Fruit fly (Drosophila melanogaster) whole organism, prepupa: ENCODE data around the gene for.

ENCODE experiments used
- CG10669 ChIP-seq: fragments of 200-800 bp; sonication (Bioruptor generic); optimal IDR thresholded peaks from 3 replicates; lab custom pipeline; 2018; ENCODE audit warnings: missing biosample characterization, mild to moderate bottlenecking, missing genetic modification characterization, moderate library complexity
- CG11294 ChIP-seq: fragments of 200-800 bp; sonication (Bioruptor generic); IDR thresholded peaks from 2 replicates; pipeline ENCODE4 v1.3.6; 2022; ENCODE audit warnings: missing biosample characterization, missing genetic modification characterization
- CG15336 ChIP-seq: fragments of 200-800 bp; sonication (Bioruptor generic); IDR thresholded peaks from 2 replicates; pipeline ENCODE4 v1.3.6; 2022; ENCODE audit warnings: missing biosample characterization, missing genetic modification characterization
- CG1621 ChIP-seq: fragments of 200-800 bp; sonication (Bioruptor generic); optimal IDR thresholded peaks from 3 replicates; lab custom pipeline; 2018; ENCODE audit warnings: missing biosample characterization, mild to moderate bottlenecking, missing genetic modification characterization
- CG16779 ChIP-seq: fragments of 200-800 bp; sonication (Bioruptor generic); optimal IDR thresholded peaks from 3 replicates; lab custom pipeline; 2017; ENCODE audit warnings: missing biosample characterization, mild to moderate bottlenecking, missing genetic modification characterization
- CG3032 ChIP-seq: fragments of 200-800 bp; optimal IDR thresholded peaks from 2 replicates; lab custom pipeline; 2019; ENCODE audit warnings: missing biosample characterization, mild to moderate bottlenecking, missing genetic modification characterization, moderate library complexity
- CG31627 ChIP-seq: fragments of 200-800 bp; sonication (Bioruptor generic); optimal IDR thresholded peaks from 3 replicates; lab custom pipeline; 2016; ENCODE audit warnings: missing biosample characterization, missing genetic modification characterization
- CG32006 ChIP-seq: fragments of 200-800 bp; sonication (Bioruptor generic); optimal IDR thresholded peaks from 3 replicates; lab custom pipeline; 2017; ENCODE audit warnings: missing biosample characterization, mild to moderate bottlenecking, missing genetic modification characterization
- CG34406 ChIP-seq: fragments of 200-800 bp; sonication (Bioruptor generic); optimal IDR thresholded peaks from 3 replicates; lab custom pipeline; 2016; ENCODE audit warnings: missing biosample characterization, missing genetic modification characterization
- CG3919 ChIP-seq: fragments of 200-800 bp; sonication (Bioruptor generic); optimal IDR thresholded peaks from 3 replicates; lab custom pipeline; 2016; ENCODE audit warnings: missing biosample characterization, missing genetic modification characterization
- CG4318 ChIP-seq: fragments of 200-800 bp; sonication (Bioruptor generic); optimal IDR thresholded peaks from 3 replicates; lab custom pipeline; 2017; ENCODE audit warnings: missing biosample characterization, mild to moderate bottlenecking, missing genetic modification characterization
- CG6163 ChIP-seq: fragments of 200-800 bp; sonication (Bioruptor generic); IDR thresholded peaks from 3 replicates; pipeline ENCODE4 v1.3.6; 2022; ENCODE audit warnings: missing biosample characterization, missing genetic modification characterization
- CG6276 ChIP-seq: fragments of 200-800 bp; sonication (Bioruptor generic); optimal IDR thresholded peaks from 2 replicates; lab custom pipeline; 2017; ENCODE audit warnings: missing biosample characterization, mild to moderate bottlenecking, missing genetic modification characterization
- CG6792 ChIP-seq: fragments of 200-800 bp; sonication (Bioruptor generic); optimal IDR thresholded peaks from 3 replicates; lab custom pipeline; 2016; ENCODE audit warnings: missing biosample characterization, missing genetic modification characterization
- CG6808 ChIP-seq: fragments of 200-800 bp; sonication (Bioruptor generic); optimal IDR thresholded peaks from 3 replicates; lab custom pipeline; 2017; ENCODE audit warnings: missing biosample characterization, missing genetic modification characterization, mild to moderate bottlenecking, moderate library complexity, missing genetic modification reagents
- CG6854 ChIP-seq: fragments of 200-800 bp; sonication (Bioruptor generic); optimal IDR thresholded peaks from 2 replicates; lab custom pipeline; 2017; ENCODE audit warnings: missing biosample characterization, mild to moderate bottlenecking, missing genetic modification characterization
- CG7368 ChIP-seq: fragments of 200-800 bp; sonication (Bioruptor generic); optimal IDR thresholded peaks from 3 replicates; lab custom pipeline; 2016; ENCODE audit warnings: missing biosample characterization, missing genetic modification characterization
- CG8119 ChIP-seq: fragments of 200-800 bp; sonication (Bioruptor generic); IDR thresholded peaks from 3 replicates; pipeline ENCODE4 v1.3.6; 2022; ENCODE audit warnings: missing biosample characterization, missing genetic modification characterization
- CG8319 ChIP-seq: fragments of 200-800 bp; sonication (Bioruptor generic); optimal IDR thresholded peaks from 3 replicates; lab custom pipeline; 2016; ENCODE audit warnings: missing biosample characterization, missing genetic modification characterization
- CG8632 ChIP-seq: fragments of 200-800 bp; sonication (Bioruptor generic); optimal IDR thresholded peaks from 3 replicates; lab custom pipeline; 2016; ENCODE audit warnings: missing biosample characterization, missing genetic modification characterization
- CG9139 ChIP-seq: fragments of 200-800 bp; sonication (Bioruptor generic); optimal IDR thresholded peaks from 3 replicates; lab custom pipeline; 2017; ENCODE audit warnings: missing biosample characterization, mild to moderate bottlenecking, missing genetic modification characterization
- Eip75B ChIP-seq: fragments of 200-800 bp; sonication (Bioruptor generic); optimal IDR thresholded peaks from 3 replicates; lab custom pipeline; 2016; ENCODE audit warnings: missing biosample characterization, missing genetic modification characterization
- Eip78C ChIP-seq: fragments of 200-800 bp; sonication (Bioruptor generic); peaks from one replicate; lab custom pipeline; 2016; ENCODE audit warnings: missing biosample characterization, missing genetic modification characterization
- Ets21C ChIP-seq: fragments of 200-800 bp; sonication (Bioruptor generic); optimal IDR thresholded peaks from 3 replicates; lab custom pipeline; 2016; ENCODE audit warnings: missing biosample characterization, missing genetic modification characterization
- Ets96B ChIP-seq: fragments of 200-800 bp; optimal IDR thresholded peaks from 2 replicates; lab custom pipeline; 2019; ENCODE audit warnings: missing biosample characterization, mild to moderate bottlenecking, missing genetic modification characterization, moderate library complexity
- Hr4 ChIP-seq: fragments of 200-800 bp; sonication (Bioruptor generic); optimal IDR thresholded peaks from 3 replicates; lab custom pipeline; 2016; ENCODE audit warnings: missing biosample characterization, missing genetic modification characterization
- Lpt ChIP-seq: fragments of 200-800 bp; sonication (Bioruptor generic); optimal IDR thresholded peaks from 3 replicates; lab custom pipeline; 2016; ENCODE audit warnings: missing biosample characterization, missing genetic modification characterization
- Met ChIP-seq: fragments of 200-800 bp; sonication (Bioruptor generic); optimal IDR thresholded peaks from 3 replicates; lab custom pipeline; 2016; ENCODE audit warnings: missing biosample characterization, missing genetic modification characterization
- Smox ChIP-seq: fragments of 200-800 bp; sonication (Bioruptor generic); optimal IDR thresholded peaks from 3 replicates; lab custom pipeline; 2016; ENCODE audit warnings: missing biosample characterization, missing genetic modification characterization
- Sox102F ChIP-seq: fragments of 200-800 bp; sonication (Bioruptor generic); optimal IDR thresholded peaks from 2 replicates; lab custom pipeline; 2016; ENCODE audit warnings: missing biosample characterization, mild to moderate bottlenecking, missing genetic modification characterization
- Sox14 ChIP-seq: fragments of 200-800 bp; sonication (Bioruptor generic); optimal IDR thresholded peaks from 3 replicates; lab custom pipeline; 2016; ENCODE audit warnings: missing biosample characterization, missing genetic modification characterization
- Sox15 ChIP-seq: fragments of 200-800 bp; sonication (Bioruptor generic); optimal IDR thresholded peaks from 3 replicates; lab custom pipeline; 2016; ENCODE audit warnings: missing biosample characterization, missing genetic modification characterization
- acj6 ChIP-seq: fragments of 200-800 bp; sonication (Bioruptor generic); optimal IDR thresholded peaks from 3 replicates; lab custom pipeline; 2016; ENCODE audit warnings: missing biosample characterization, missing genetic modification characterization
- cyc ChIP-seq: fragments of 200-800 bp; sonication (Bioruptor generic); optimal IDR thresholded peaks from 3 replicates; lab custom pipeline; 2016; ENCODE audit warnings: missing biosample characterization, missing genetic modification characterization
- dac ChIP-seq: fragments of 200-800 bp; sonication (Bioruptor generic); optimal IDR thresholded peaks from 2 replicates; lab custom pipeline; 2017; ENCODE audit warnings: missing biosample characterization, mild to moderate bottlenecking, missing genetic modification characterization
- dsx ChIP-seq: fragments of 200-800 bp; optimal IDR thresholded peaks from 3 replicates; lab custom pipeline; 2019; ENCODE audit warnings: missing biosample characterization, mild to moderate bottlenecking, missing genetic modification characterization, moderate library complexity; ENCODE audit not compliant: poor library complexity, severe bottlenecking
- eg ChIP-seq: fragments of 200-800 bp; sonication (Bioruptor generic); IDR thresholded peaks from 3 replicates; pipeline ENCODE4 v1.3.6; 2022; ENCODE audit warnings: missing biosample characterization, missing genetic modification characterization
- esn ChIP-seq: fragments of 200-800 bp; sonication (Bioruptor generic); optimal IDR thresholded peaks from 2 replicates; lab custom pipeline; 2016; ENCODE audit warnings: missing biosample characterization, mild to moderate bottlenecking, missing genetic modification characterization, moderate library complexity
- fd59A ChIP-seq: fragments of 200-800 bp; sonication (Bioruptor generic); optimal IDR thresholded peaks from 2 replicates; lab custom pipeline; 2017; ENCODE audit warnings: missing biosample characterization, mild to moderate bottlenecking, missing genetic modification characterization, missing genetic modification reagents
- fd85E ChIP-seq: fragments of 200-800 bp; sonication (Bioruptor generic); optimal IDR thresholded peaks from 3 replicates; lab custom pipeline; 2016; ENCODE audit warnings: missing biosample characterization, missing genetic modification characterization
- fkh ChIP-seq: fragments of 200-800 bp; sonication (Bioruptor generic); optimal IDR thresholded peaks from 3 replicates; lab custom pipeline; 2017; ENCODE audit warnings: missing biosample characterization, mild to moderate bottlenecking, missing genetic modification characterization, moderate library complexity
- lz ChIP-seq: fragments of 200-800 bp; sonication (Bioruptor generic); optimal IDR thresholded peaks from 3 replicates; lab custom pipeline; 2016; ENCODE audit warnings: missing biosample characterization, missing genetic modification characterization
- pdm3 ChIP-seq: fragments of 200-800 bp; sonication (Bioruptor generic); optimal IDR thresholded peaks from 3 replicates; lab custom pipeline; 2016; ENCODE audit warnings: missing biosample characterization, missing genetic modification characterization
- salr ChIP-seq, 2 experiments: fragments of 200-800 bp; sonication (Bioruptor generic); optimal IDR thresholded peaks; 3 replicates each; lab custom pipeline; 2016 to 2018; ENCODE audit warnings: missing biosample characterization in 2 of 2, missing genetic modification characterization in 2 of 2, mild to moderate bottlenecking in 1 of 2
- ss ChIP-seq, 2 experiments: fragments of 200-800 bp; sonication (Bioruptor generic); optimal IDR thresholded peaks; 2 replicates in 1 of 2; 3 replicates in 1 of 2; lab custom pipeline; 2017 to 2018; ENCODE audit warnings: mild to moderate bottlenecking in 2 of 2, missing biosample characterization in 2 of 2, missing genetic modification characterization in 2 of 2, moderate library complexity in 1 of 2
- svp ChIP-seq: fragments of 200-800 bp; sonication (Bioruptor generic); peaks from one replicate; lab custom pipeline; 2016; ENCODE audit warnings: missing biosample characterization, missing genetic modification characterization
- topi ChIP-seq: fragments of 200-800 bp; sonication (Bioruptor generic); optimal IDR thresholded peaks from 3 replicates; lab custom pipeline; 2016; ENCODE audit warnings: missing biosample characterization, missing genetic modification characterization
- vri ChIP-seq: fragments of 200-800 bp; sonication (Bioruptor generic); optimal IDR thresholded peaks from 3 replicates; lab custom pipeline; 2016; ENCODE audit warnings: missing biosample characterization, mild to moderate bottlenecking, missing genetic modification characterization

for gene

DNA sequence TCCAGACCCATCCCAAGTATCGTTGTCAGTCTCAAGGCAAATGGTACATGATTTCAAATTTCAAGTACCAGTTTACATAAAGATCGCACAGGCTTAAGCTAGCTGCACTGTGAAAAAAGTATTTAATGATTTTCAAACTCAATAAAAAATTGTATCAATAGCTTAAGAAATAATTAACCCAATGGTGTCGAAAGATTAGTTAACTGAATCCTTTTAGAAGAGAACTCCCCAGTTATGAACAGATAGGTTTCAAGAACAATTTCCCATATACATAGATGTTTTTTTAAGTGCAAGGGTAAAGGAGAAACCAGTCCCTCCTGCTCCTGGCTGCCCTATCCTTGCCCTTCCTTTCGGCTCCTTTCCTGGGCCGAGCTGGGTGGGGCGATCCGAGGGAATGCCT lies 74.1 kb downstream of the for start (continued):
- TF ChIP-seq CG3032 (peak; percentile 70), ss (GFP tag; optimal IDR thresholded peaks at IDR 0.05; lab: Kevin White, UChicago) (peak; percentile 63 to 75), Eip75B (GFP tag; lab: Kevin White, UChicago) (peak; percentile 71), Ets96B (tag; lab: Kevin White, UChicago) (peak; percentile 84), Lpt (no peak), CG10669 (GFP tag; lab: Kevin White, UChicago) (peak; percentile 74), Sox102F (no peak), Hr4 (no peak), CG32006 (GFP tag; lab: Kevin White, UChicago) (no peak), svp (peak; percentile 52), CG9139 (peak; percentile 60), fkh (GFP tag; lab: Kevin White, UChicago) (no peak), CG6854 (GFP tag; lab: Kevin White, UChicago) (no peak), CG11294 (GFP tag; lab: Robert Waterston, UW) (no peak), Met (peak; percentile 20), CG6163 (GFP tag; lab: Robert Waterston, UW) (peak; percentile 70; the same call in 2 of the 3 replicates), cyc (GFP tag; lab: Kevin White, UChicago) (no peak), esn (peak; percentile 30), fd85E (GFP tag; lab: Kevin White, UChicago) (no peak), lz (GFP tag; lab: Kevin White, UChicago) (peak; percentile 33), Ets21C (GFP tag; lab: Kevin White, UChicago) (no peak), CG34406 (GFP tag; lab: Kevin White, UChicago) (peak; percentile 36), Sox15 (GFP tag; lab: Kevin White, UChicago) (peak; percentile 18), dsx (peak; percentile 81), CG4318 (GFP tag; lab: Kevin White, UChicago) (no peak), vri (GFP tag; lab: Kevin White, UChicago) (no peak), CG8632 (peak; percentile 38), pdm3 (peak; percentile 58), fd59A (GFP tag; lab: Kevin White, UChicago) (peak; percentile 65)

dm6 chr2L:3580668-3581172 lies 76.0 kb downstream of the for start, which contains the start of gene sob:
TSS of gene sob (minus strand) at chr2L:3580769.
- TF ChIP-seq CG9139, result peak; percentile 26
- no peak for TF ChIP-seq CG3032
- peak; percentile 71; the same call in 2 of the 3 replicates for TF ChIP-seq CG8119 (GFP tag; lab: Robert Waterston, UW)
- peak; percentile 59 to 70 for TF ChIP-seq ss (GFP tag; optimal IDR thresholded peaks at IDR 0.05; lab: Kevin White, UChicago)
- TF ChIP-seq vri (GFP tag; lab: Kevin White, UChicago), result peak; percentile 2
- TF ChIP-seq CG10669 (GFP tag; lab: Kevin White, UChicago), result peak; percentile 26
- TF ChIP-seq CG15336 (GFP tag; lab: Robert Waterston, UW), result peak; percentile 59; the same call in 1 of the 2 replicates
- TF ChIP-seq Sox14 (GFP tag; lab: Kevin White, UChicago), result peak; percentile 2
- TF ChIP-seq CG31627 (GFP tag; lab: Kevin White, UChicago), result no peak
- TF ChIP-seq CG8319, result no peak
- no peak for TF ChIP-seq CG4318 (GFP tag; lab: Kevin White, UChicago)
- peak; percentile 37 for TF ChIP-seq CG3919 (GFP tag; lab: Kevin White, UChicago)
- no peak for TF ChIP-seq CG6792 (GFP tag; lab: Kevin White, UChicago)
- TF ChIP-seq CG6854 (GFP tag; lab: Kevin White, UChicago), result peak; percentile 71
- TF ChIP-seq topi (GFP tag; lab: Kevin White, UChicago), result peak; percentile 40
- no peak for TF ChIP-seq dac (GFP tag; lab: Kevin White, UChicago)
- peak; percentile 5 for TF ChIP-seq fkh (GFP tag; lab: Kevin White, UChicago)
- TF ChIP-seq svp, result peak; percentile 70
- peak; percentile 22 for TF ChIP-seq CG16779 (tag; lab: Kevin White, UChicago)
- peak; percentile 20 for TF ChIP-seq CG6276 (GFP tag; lab: Kevin White, UChicago)
- TF ChIP-seq fd85E (GFP tag; lab: Kevin White, UChicago), result peak; percentile 29
- peak; percentile 20 for TF ChIP-seq CG1621 (tag; lab: Kevin White, UChicago)
- TF ChIP-seq Eip78C (GFP tag; lab: Kevin White, UChicago), result peak; percentile 76
- peak; percentile 49 for TF ChIP-seq CG6808 (GFP tag; lab: Kevin White, UChicago)
- no peak for TF ChIP-seq acj6
- TF ChIP-seq Smox (GFP tag; lab: Kevin White, UChicago), result no peak
- TF ChIP-seq eg (GFP tag; lab: Robert Waterston, UW), result peak; percentile 65
- TF ChIP-seq esn, result peak; percentile 36
- no peak for TF ChIP-seq Hr4
- TF ChIP-seq Lpt, result peak; percentile 35
- TF ChIP-seq salr (GFP tag; optimal IDR thresholded peaks at IDR 0.05; lab: Kevin White, UChicago), result no peak
- peak; percentile 0 for TF ChIP-seq Eip75B (GFP tag; lab: Kevin White, UChicago)
- TF ChIP-seq CG6163 (GFP tag; lab: Robert Waterston, UW), result peak; percentile 61; the same call in 2 of the 3 replicates
- no peak for TF ChIP-seq pdm3
- TF ChIP-seq CG7368 (GFP tag; lab: Kevin White, UChicago), result no peak
- TF ChIP-seq Sox102F, result peak; percentile 60
